Fruit fly (Drosophila melanogaster): Measurements from ENCODE around the gene bnb.

The bnb gene

DNA sequence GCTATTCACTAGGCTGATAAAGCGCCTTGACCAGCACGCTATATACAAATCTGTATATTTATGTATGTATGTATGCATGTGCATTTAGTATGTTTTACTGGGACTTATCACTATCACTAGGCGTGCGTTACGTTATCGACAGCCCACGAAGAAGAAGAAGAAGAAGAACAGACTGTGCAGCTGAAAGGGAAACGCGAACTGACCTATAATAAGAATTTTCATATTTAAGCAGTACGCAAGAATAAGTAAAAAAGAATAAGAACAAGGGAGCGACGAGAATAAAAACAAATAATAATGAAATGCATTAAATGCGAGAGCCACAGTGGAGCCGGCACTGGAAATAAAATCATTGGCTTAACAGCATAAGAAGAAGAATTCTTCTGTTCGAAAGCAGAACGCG, 38.8 kb upstream of the bnb start:
- TF ChIP-seq cic (GFP tag; optimal IDR thresholded peaks at IDR 0.05) = peak; percentile 61
- no peak for TF ChIP-seq Mnt (GFP tag; optimal IDR thresholded peaks at IDR 0.05)
- no peak for TF ChIP-seq CG7101 (tag; optimal IDR thresholded peaks at IDR 0.05)
- no peak for TF ChIP-seq CG7045 (GFP tag; optimal IDR thresholded peaks at IDR 0.05)
- no peak for TF ChIP-seq CG14711 (tag; optimal IDR thresholded peaks at IDR 0.05)
- TF ChIP-seq CG12768 (GFP tag; optimal IDR thresholded peaks at IDR 0.05) = no peak
- no peak for TF ChIP-seq bab1 (GFP tag; optimal IDR thresholded peaks at IDR 0.05)
- TF ChIP-seq kay (GFP tag; ENCODE audit: borderline replicate concordance) = no peak
- TF ChIP-seq CG33017 (tag; optimal IDR thresholded peaks at IDR 0.05) = no peak

DNA sequence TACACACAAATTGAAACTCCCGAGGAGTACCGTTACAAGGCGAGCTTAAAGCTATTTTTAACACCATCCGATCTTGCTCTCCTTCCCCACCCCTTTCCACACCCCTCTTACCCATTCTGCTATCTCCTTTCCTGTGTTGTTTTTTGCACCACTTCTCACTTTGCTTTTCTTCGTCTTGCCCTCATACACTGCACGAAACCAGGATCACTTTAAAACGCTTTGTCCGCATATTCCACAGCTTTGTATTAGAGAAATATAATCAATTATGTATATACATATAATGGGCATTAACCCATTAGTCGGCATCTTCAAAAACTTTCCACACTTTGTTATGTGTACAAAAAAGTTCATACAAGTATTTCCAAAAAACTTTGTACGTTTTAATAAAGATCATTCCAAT, 38.0 kb upstream of the bnb start:
- TF ChIP-seq CG12768 (GFP tag; optimal IDR thresholded peaks at IDR 0.05) = no peak
- peak; percentile 86 for TF ChIP-seq ovo (GFP tag; optimal IDR thresholded peaks at IDR 0.05)
- no peak for TF ChIP-seq Hr96 (GFP tag; optimal IDR thresholded peaks at IDR 0.05)
- TF ChIP-seq pad (GFP tag; optimal IDR thresholded peaks at IDR 0.05) = peak; percentile 43
- TF ChIP-seq tj (GFP tag; optimal IDR thresholded peaks at IDR 0.05) = no peak
- TF ChIP-seq kay (GFP tag; ENCODE audit: borderline replicate concordance) = peak; percentile 79

DNA sequence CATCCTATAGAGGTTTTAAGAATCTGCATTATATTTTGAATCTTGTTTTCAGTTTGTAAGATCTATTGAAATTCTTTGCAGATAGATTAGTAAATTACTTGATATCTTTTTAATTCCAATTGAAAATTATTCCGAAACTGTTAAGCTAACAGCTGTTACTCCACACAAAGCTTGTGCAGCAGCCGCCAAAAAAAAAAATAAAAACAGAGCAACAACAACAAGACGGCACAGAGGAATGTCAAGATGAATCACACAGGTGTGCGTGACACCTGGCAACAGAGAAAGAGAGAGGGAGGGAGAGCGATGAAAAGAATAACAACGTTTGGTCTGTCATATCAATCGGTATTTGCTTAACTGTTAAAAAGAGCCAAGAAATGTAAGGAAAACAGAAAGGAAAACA, 37.5 kb upstream of the bnb start:
- no peak for TF ChIP-seq Clk (GFP tag; optimal IDR thresholded peaks at IDR 0.05)
- peak; percentile 23 for TF ChIP-seq CG7101 (tag; optimal IDR thresholded peaks at IDR 0.05)
- TF ChIP-seq cnc (optimal IDR thresholded peaks at IDR 0.05) = no peak
- TF ChIP-seq CG5204 (GFP tag; optimal IDR thresholded peaks at IDR 0.05) = no peak

DNA sequence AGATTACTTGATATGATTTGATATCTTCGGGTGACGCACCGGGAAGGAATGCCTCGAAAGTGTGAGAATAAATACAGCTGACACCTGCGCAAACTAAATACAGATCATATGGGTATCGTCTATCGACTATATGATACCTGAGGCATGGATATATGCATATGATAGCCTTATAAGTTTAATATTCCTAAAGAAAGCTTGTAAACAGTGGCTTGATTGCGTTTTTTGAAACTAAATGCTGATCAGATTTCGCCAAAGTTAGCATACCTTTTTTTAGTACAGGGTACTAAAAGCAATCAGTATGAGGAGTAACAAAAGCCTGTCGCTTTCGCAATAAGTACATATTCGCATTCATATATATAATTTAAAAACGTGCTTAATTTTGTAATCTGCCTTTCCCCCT, 36.9 kb upstream of the bnb start:
- no peak for TF ChIP-seq CG11617 (GFP tag; optimal IDR thresholded peaks at IDR 0.05)
- TF ChIP-seq pad (GFP tag; optimal IDR thresholded peaks at IDR 0.05) = no peak
- peak; percentile 45 for TF ChIP-seq CG7101 (tag; optimal IDR thresholded peaks at IDR 0.05)
- TF ChIP-seq cic (GFP tag; optimal IDR thresholded peaks at IDR 0.05) = no peak
- TF ChIP-seq kay (GFP tag; ENCODE audit: borderline replicate concordance) = no peak
- no peak for TF ChIP-seq Hr96 (GFP tag; optimal IDR thresholded peaks at IDR 0.05)
- TF ChIP-seq CG33017 (tag; optimal IDR thresholded peaks at IDR 0.05) = no peak
- no peak for TF ChIP-seq CG12768 (GFP tag; optimal IDR thresholded peaks at IDR 0.05)
- TF ChIP-seq cnc (optimal IDR thresholded peaks at IDR 0.05) = no peak
- TF ChIP-seq CG5204 (GFP tag; optimal IDR thresholded peaks at IDR 0.05) = no peak
- TF ChIP-seq Clk (GFP tag; optimal IDR thresholded peaks at IDR 0.05) = no peak
- peak; percentile 19 for TF ChIP-seq bab1 (GFP tag; optimal IDR thresholded peaks at IDR 0.05)
- peak; percentile 44 for TF ChIP-seq CG14711 (tag; optimal IDR thresholded peaks at IDR 0.05)

DNA sequence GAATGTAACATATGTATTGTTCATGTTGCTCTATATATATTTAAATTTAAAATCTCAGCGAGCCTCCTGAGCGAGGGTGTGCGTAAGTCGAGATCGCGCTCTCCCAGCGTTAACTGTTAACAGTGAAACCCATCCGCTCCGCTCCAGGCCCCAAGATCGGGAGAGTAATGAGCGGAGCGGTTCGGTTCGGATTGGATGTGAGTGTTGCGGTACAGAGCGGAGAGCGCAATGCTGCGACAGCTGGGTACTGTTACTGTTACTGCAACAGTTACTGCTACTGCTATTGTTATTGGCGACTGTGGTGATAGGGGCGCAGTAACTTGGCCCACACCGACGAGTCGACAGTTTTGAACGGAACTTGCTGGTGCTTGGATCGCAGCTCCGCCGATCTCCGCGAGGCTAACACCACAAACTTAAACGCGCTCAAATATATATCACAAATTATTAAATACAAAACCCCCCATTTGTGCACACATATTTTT, 34.9 kb upstream of the bnb start, which contains the start of gene Pvf1:
Gene Pvf1, plus strand, starts transcription at position 312 of the 482 bp plus-strand sequence.
- TF ChIP-seq tj (GFP tag; optimal IDR thresholded peaks at IDR 0.05) = peak; percentile 18
- no peak for TF ChIP-seq Hr96 (GFP tag; optimal IDR thresholded peaks at IDR 0.05)
- peak; percentile 47 for TF ChIP-seq bab1 (GFP tag; optimal IDR thresholded peaks at IDR 0.05)
- TF ChIP-seq CG7045 (GFP tag; optimal IDR thresholded peaks at IDR 0.05) = no peak
- TF ChIP-seq pad (GFP tag; optimal IDR thresholded peaks at IDR 0.05) = peak; percentile 54
- TF ChIP-seq Mnt (GFP tag; optimal IDR thresholded peaks at IDR 0.05) = peak; percentile 23
- peak; percentile 47 for TF ChIP-seq CG7101 (tag; optimal IDR thresholded peaks at IDR 0.05)
- peak; percentile 5 for TF ChIP-seq CG12768 (GFP tag; optimal IDR thresholded peaks at IDR 0.05)
- TF ChIP-seq ovo (GFP tag; optimal IDR thresholded peaks at IDR 0.05) = peak; percentile 63

DNA sequence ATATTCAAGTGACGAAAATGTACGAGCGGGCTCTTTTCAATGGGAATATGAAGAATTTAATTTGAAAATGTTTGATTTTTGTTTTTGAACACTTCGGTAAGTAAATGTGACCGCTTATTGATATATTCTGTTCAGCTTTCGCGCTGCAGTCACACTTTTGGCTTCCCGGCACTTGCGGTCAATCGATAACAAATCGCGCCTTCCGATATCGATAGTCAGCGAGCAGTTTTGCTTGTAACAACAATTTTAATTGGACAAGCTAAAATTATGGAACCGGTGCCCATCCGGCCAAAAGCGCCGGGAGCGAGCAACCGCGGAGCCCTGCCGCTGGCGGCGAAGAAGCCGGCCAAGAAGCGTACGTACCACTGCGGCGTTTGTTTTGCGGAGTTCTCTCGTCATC, 32.9 kb upstream of the bnb start, which contains the start of gene CG7101:
Gene CG7101, plus strand, starts transcription at position 196 of the 400 bp plus-strand sequence.
- TF ChIP-seq CG5204 (GFP tag; optimal IDR thresholded peaks at IDR 0.05) (no peak), CG11617 (GFP tag; optimal IDR thresholded peaks at IDR 0.05) (no peak), tj (GFP tag; optimal IDR thresholded peaks at IDR 0.05) (no peak), pad (GFP tag; optimal IDR thresholded peaks at IDR 0.05) (no peak), Hr96 (GFP tag; optimal IDR thresholded peaks at IDR 0.05) (no peak), CG7045 (GFP tag; optimal IDR thresholded peaks at IDR 0.05) (no peak), bab1 (GFP tag; optimal IDR thresholded peaks at IDR 0.05) (peak; percentile 27), CG33017 (tag; optimal IDR thresholded peaks at IDR 0.05) (no peak)

DNA sequence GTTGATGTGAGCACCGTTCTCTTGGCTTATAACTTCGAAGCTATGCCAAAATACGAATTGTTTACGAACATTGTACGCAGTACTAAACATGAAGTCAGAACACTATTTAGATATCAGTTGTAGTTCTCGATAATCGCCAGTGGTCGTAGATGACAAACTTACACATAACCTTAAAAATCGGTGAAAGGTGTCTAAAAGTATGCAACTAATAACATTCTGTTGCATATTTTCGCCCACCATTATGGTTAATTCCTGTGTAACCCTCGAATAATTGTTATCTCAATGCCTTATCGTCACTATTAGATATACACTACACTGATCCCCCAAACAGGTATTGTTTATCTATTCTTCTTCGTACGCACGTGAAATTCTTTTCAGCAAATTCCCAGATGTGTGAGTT, 17.5 kb upstream of the bnb start:
- TF ChIP-seq toe (GFP tag; optimal IDR thresholded peaks at IDR 0.05) = no peak
- no peak for TF ChIP-seq cic (GFP tag; optimal IDR thresholded peaks at IDR 0.05)
- TF ChIP-seq cnc (optimal IDR thresholded peaks at IDR 0.05) = no peak
- TF ChIP-seq CG7045 (GFP tag; optimal IDR thresholded peaks at IDR 0.05) = no peak

DNA sequence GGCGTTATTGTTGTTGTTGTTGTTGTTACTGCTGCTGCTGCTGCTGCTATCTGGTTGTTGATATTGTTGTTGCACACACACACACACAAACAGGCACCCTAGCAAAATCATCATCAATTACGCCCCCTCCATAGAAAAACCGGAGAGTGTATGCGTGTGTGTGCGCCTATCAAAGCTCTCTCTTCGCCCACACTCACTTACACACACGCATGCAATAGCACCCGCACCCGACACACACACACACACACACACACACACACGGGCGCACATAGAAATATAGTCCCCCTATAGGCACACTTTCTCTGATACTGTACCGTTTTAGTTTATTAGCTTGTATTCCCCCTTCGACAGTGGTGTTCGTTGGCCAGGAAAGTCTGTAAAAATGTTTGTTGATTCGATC, 16.9 kb upstream of the bnb start:
- TF ChIP-seq CG7101 (tag; optimal IDR thresholded peaks at IDR 0.05) (no peak), pad (GFP tag; optimal IDR thresholded peaks at IDR 0.05) (peak; percentile 51)

DNA sequence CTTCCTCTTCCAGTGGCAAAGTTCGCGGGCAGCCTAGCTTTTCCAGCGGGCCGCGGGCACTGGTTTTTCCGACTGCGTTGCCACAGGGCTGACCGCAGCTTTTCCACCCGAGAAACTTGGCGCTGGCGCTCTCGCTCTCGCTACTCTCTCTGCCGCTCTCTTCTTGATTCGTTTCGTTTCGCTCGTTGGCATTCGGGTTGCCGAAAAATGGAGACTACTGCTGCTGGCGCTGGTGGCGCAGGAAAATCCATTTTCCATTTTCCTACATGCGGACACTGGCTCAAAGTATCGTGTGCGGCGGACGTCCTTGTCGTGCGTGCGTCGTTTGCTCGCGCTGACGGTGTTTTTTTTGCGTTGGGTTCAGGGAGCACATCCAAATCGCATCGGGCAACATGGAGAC, 15.6 kb upstream of the bnb start, which contains the start of gene CG42450:
Gene CG42450, plus strand, starts transcription at position 249 of the 400 bp plus-strand sequence.
- no peak for TF ChIP-seq CG12768 (GFP tag; optimal IDR thresholded peaks at IDR 0.05)
- TF ChIP-seq tj (GFP tag; optimal IDR thresholded peaks at IDR 0.05) = no peak

All from whole organism, adult.